Worm (Caenorhabditis elegans) whole organism, early embryonic: ENCODE data around the gene ctps-1.

Experiments
- B0310.2 ChIP-seq: sonication (generic microtip); optimal IDR thresholded peaks from 2 replicates; lab custom pipeline; 2016; ENCODE audit warnings: mild to moderate bottlenecking, missing genetic modification characterization, missing compliant biosample characterization
- F13C5.2 ChIP-seq: sonication (generic microtip); optimal IDR thresholded peaks from 2 replicates; lab custom pipeline; 2017; ENCODE audit warnings: mild to moderate bottlenecking, missing genetic modification characterization, inconsistent platforms, missing compliant biosample characterization
- aly-1 ChIP-seq: sonication (generic microtip); optimal IDR thresholded peaks from 2 replicates; lab custom pipeline; 2016; ENCODE audit warnings: missing genetic modification characterization, missing compliant biosample characterization
- ama-1 ChIP-seq: fragments of 150-350 bp; optimal IDR thresholded peaks from 2 replicates; lab custom pipeline; 2014
- ceh-13 ChIP-seq: fragments of 200-800 bp; sonication (Bioruptor generic); optimal IDR thresholded peaks from 2 replicates; lab custom pipeline; 2018; ENCODE audit warnings: mild to moderate bottlenecking, missing genetic modification characterization, missing compliant biosample characterization
- ceh-36 ChIP-seq: sonication (generic microtip); optimal IDR thresholded peaks from 2 replicates; lab custom pipeline; 2016; ENCODE audit warnings: missing genetic modification characterization, inconsistent platforms, missing compliant biosample characterization
- ets-7 ChIP-seq: sonication (generic microtip); optimal IDR thresholded peaks from 2 replicates; lab custom pipeline; 2016; ENCODE audit warnings: missing genotype, missing genetic modification characterization, missing compliant biosample characterization
- flt-1 ChIP-seq: fragments of 200-800 bp; sonication (Bioruptor generic); IDR thresholded peaks from 2 replicates; pipeline ENCODE4 v1.3.6; 2022; ENCODE audit warnings: missing genetic modification characterization, missing compliant biosample characterization
- hmbx-1 ChIP-seq: sonication (generic microtip); optimal IDR thresholded peaks from 2 replicates; lab custom pipeline; 2016; ENCODE audit warnings: mild to moderate bottlenecking, missing genetic modification characterization, missing compliant biosample characterization
- hmg-4 ChIP-seq: fragments of 200-800 bp; sonication (Bioruptor generic); optimal IDR thresholded peaks from 2 replicates; lab custom pipeline; 2018; ENCODE audit warnings: mild to moderate bottlenecking, missing genetic modification characterization, missing compliant biosample characterization
- hnd-1 ChIP-seq: sonication (generic microtip); optimal IDR thresholded peaks from 2 replicates; lab custom pipeline; 2016; ENCODE audit warnings: missing genetic modification characterization, missing compliant biosample characterization
- pes-1 ChIP-seq: fragments of 200-800 bp; sonication (Bioruptor generic); IDR thresholded peaks from 2 replicates; pipeline ENCODE4 v1.3.6; 2022; ENCODE audit warnings: missing genetic modification reagents, missing genetic modification characterization, missing compliant biosample characterization
- scrt-1 ChIP-seq: fragments of 200-800 bp; sonication (Bioruptor generic); IDR thresholded peaks from 2 replicates; pipeline ENCODE4 v1.3.6; 2022; ENCODE audit warnings: missing genetic modification characterization, missing compliant biosample characterization
- sea-1 ChIP-seq: fragments of 200-800 bp; sonication (Bioruptor generic); conservative IDR thresholded peaks from 2 replicates; pipeline ENCODE4 v1.3.6; 2022; ENCODE audit warnings: missing genetic modification characterization, missing compliant biosample characterization
- tbx-11 ChIP-seq: fragments of 200-800 bp; sonication (Bioruptor generic); IDR thresholded peaks from 2 replicates; pipeline ENCODE4 v1.3.6; 2022; ENCODE audit warnings: missing genetic modification characterization, missing compliant biosample characterization
- tbx-37 ChIP-seq: fragments of 200-800 bp; sonication (Bioruptor generic); conservative IDR thresholded peaks from 2 replicates; pipeline ENCODE4 v1.3.6; 2022; ENCODE audit warnings: missing genetic modification reagents, missing genetic modification characterization, missing compliant biosample characterization
- tra-4 ChIP-seq: sonication (generic microtip); optimal IDR thresholded peaks from 2 replicates; lab custom pipeline; 2017; ENCODE audit warnings: missing genetic modification characterization, missing compliant biosample characterization

The ctps-1 gene

ce11 chrV:16812371-16812770 lies 17.7 kb downstream of the ctps-1 start:
- TF ChIP-seq tra-4 (tag; lab: Kevin White, UChicago) (no peak), tbx-37 (GFP tag; lab: Robert Waterston, UW) (no peak), B0310.2 (tag; lab: Kevin White, UChicago) (no peak), hnd-1 (tag; lab: Kevin White, UChicago) (no peak), ceh-36 (no peak), hmbx-1 (no peak), ama-1 (no peak), aly-1 (no peak), scrt-1 (GFP tag; lab: Robert Waterston, UW) (no peak), ets-7 (tag; lab: Kevin White, UChicago) (no peak), hmg-4 (GFP tag; lab: Kevin White, UChicago) (no peak), tbx-11 (GFP tag; lab: Robert Waterston, UW) (no peak), pes-1 (GFP tag; lab: Robert Waterston, UW) (no peak), ceh-13 (GFP tag; lab: Kevin White, UChicago) (no peak), F13C5.2 (tag; lab: Kevin White, UChicago) (no peak), flt-1 (GFP tag; lab: Robert Waterston, UW) (no peak)

DNA sequence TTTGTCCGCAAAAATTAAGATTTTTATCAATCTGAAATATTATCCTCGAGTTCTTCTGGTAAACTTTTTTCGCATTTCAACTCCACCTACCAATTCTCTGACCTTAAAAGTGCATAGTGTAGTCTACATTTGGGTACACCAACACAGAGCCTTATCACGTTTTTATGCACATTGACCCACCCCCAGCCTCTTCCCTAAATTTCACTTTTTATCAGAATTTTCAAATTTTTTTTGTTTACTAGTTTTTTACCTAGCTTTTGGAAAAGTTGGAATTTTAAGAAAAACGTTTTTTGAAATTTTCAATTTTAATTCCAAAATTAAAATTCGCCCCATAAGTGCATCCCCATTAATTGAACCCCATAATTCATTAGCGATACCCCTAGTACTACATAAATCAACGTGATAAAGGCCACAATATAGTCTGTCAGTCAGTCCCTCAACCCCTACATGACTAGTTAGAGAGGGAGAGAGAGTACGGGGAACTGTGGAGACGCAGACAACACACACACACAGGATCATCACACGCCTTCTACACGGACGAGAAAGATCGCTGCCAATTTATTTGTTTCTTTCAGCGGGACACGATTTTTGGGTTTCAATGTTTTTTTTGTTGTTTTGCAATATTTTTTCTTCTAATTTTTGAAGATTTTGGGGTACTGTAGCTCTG lies 20.0 kb downstream of the ctps-1 start:
- no peak for TF ChIP-seq aly-1
- TF ChIP-seq hmg-4 (GFP tag; lab: Kevin White, UChicago) = no peak
- no peak for TF ChIP-seq hmbx-1
- no peak for TF ChIP-seq tra-4 (tag; lab: Kevin White, UChicago)
- no peak for TF ChIP-seq flt-1 (GFP tag; lab: Robert Waterston, UW)
- TF ChIP-seq tbx-11 (GFP tag; lab: Robert Waterston, UW) = no peak
- no peak for TF ChIP-seq ama-1
- no peak for TF ChIP-seq tbx-37 (GFP tag; lab: Robert Waterston, UW)
- TF ChIP-seq ceh-13 (GFP tag; lab: Kevin White, UChicago) = no peak
- TF ChIP-seq sea-1 (GFP tag; lab: Robert Waterston, UW) = no peak
- no peak for TF ChIP-seq ets-7 (tag; lab: Kevin White, UChicago)
- TF ChIP-seq F13C5.2 (tag; lab: Kevin White, UChicago) = no peak
- no peak for TF ChIP-seq ceh-36
- TF ChIP-seq B0310.2 (tag; lab: Kevin White, UChicago) = no peak
- TF ChIP-seq pes-1 (GFP tag; lab: Robert Waterston, UW) = no peak
- TF ChIP-seq hnd-1 (tag; lab: Kevin White, UChicago) = no peak
- no peak for TF ChIP-seq scrt-1 (GFP tag; lab: Robert Waterston, UW)

DNA sequence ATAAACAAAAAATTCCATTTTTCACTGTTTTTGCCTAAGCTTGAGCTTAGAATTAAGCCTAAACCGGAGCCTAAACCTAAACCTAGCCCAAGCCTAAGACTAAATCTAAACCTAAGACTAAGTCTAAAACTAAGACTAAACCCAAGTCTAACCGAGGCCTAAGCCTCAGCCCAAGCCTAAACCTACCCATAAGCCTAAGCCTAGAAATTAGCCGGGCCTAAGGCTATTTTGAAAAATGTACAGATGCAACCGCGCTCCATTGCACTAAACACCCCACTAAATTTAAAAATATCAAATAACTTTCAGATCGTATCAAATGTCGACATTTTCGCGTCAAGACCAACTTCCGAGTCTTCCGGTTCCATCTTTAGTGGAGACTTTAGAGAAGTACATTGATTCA lies 20.6 kb downstream of the ctps-1 start, which contains the start of gene T20B3.1:
Gene T20B3.1 (plus strand): TSS at position 301 of the 400 bp plus-strand sequence.
- TF ChIP-seq hnd-1 (tag; lab: Kevin White, UChicago) (no peak), pes-1 (GFP tag; lab: Robert Waterston, UW) (no peak), flt-1 (GFP tag; lab: Robert Waterston, UW) (no peak)

DNA sequence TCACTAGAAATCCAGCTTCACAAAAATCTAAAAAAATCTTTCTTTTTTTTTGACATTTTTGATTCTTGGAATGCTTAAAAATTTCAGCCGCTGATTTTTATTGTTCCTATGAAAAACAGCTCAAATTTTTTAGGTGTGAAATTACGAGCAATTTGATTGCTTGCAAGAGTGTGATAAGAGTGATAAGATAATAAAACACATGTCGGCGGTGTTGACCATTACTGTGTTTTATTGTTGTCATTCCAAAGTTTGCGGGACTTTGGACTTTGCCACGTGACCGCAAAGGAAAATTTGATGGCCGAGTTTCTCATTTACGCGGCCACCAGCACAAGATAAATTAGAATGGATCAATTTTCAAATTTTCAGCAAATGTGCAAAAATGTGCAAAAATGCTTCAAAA lies 22.0 kb downstream of the ctps-1 start:
- TF ChIP-seq sea-1 (GFP tag; lab: Robert Waterston, UW) (no peak), tbx-11 (GFP tag; lab: Robert Waterston, UW) (no peak), ama-1 (no peak), hmbx-1 (no peak), ceh-13 (GFP tag; lab: Kevin White, UChicago) (no peak), tbx-37 (GFP tag; lab: Robert Waterston, UW) (no peak), scrt-1 (GFP tag; lab: Robert Waterston, UW) (no peak), ets-7 (tag; lab: Kevin White, UChicago) (no peak), pes-1 (GFP tag; lab: Robert Waterston, UW) (no peak), F13C5.2 (tag; lab: Kevin White, UChicago) (no peak), ceh-36 (no peak), flt-1 (GFP tag; lab: Robert Waterston, UW) (no peak), hnd-1 (tag; lab: Kevin White, UChicago) (no peak), aly-1 (no peak), hmg-4 (GFP tag; lab: Kevin White, UChicago) (no peak), B0310.2 (tag; lab: Kevin White, UChicago) (no peak), tra-4 (tag; lab: Kevin White, UChicago) (no peak)

DNA sequence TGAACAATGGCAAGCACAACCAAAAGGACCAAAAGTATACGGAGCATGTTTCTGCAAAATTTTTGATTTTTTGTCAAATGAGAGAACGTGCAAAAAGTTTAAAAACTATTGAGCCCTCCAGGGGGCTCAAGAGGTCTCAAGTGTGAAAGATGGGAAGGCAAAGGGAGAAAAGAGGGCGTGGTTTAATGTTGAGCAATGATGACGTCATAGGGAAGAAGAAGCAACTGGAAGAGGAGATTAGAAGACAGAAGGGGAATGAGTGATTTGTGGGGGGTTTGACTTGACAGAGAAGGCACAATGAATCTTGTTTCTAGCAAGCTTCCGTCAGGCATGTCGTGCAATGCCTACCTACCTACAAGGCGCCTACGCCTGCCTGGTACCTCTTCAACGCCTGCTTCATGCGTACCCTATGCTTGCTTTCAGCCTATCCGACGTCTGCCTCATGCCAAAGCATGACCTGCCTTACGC lies 26.6 kb downstream of the ctps-1 start, which contains the start of gene T20B3.14:
Gene T20B3.14 (minus strand): TSS at position 51 of the 468 bp plus-strand sequence.
- TF ChIP-seq tra-4 (tag; lab: Kevin White, UChicago) (no peak), tbx-37 (GFP tag; lab: Robert Waterston, UW) (no peak), B0310.2 (tag; lab: Kevin White, UChicago) (no peak), flt-1 (GFP tag; lab: Robert Waterston, UW) (no peak), ama-1 (no peak), scrt-1 (GFP tag; lab: Robert Waterston, UW) (no peak), sea-1 (GFP tag; lab: Robert Waterston, UW) (no peak), ceh-36 (no peak), hnd-1 (tag; lab: Kevin White, UChicago) (no peak), hmbx-1 (no peak), tbx-11 (GFP tag; lab: Robert Waterston, UW) (no peak)

ce11 chrV:16827485-16827884 lies 32.8 kb downstream of the ctps-1 start, which contains the start of gene srh-216:
TSS of gene srh-216 (minus strand) at chrV:16827585.
- no peak for TF ChIP-seq hmg-4 (GFP tag; lab: Kevin White, UChicago)
- TF ChIP-seq F13C5.2 (tag; lab: Kevin White, UChicago) = no peak
- TF ChIP-seq sea-1 (GFP tag; lab: Robert Waterston, UW) = no peak
- TF ChIP-seq scrt-1 (GFP tag; lab: Robert Waterston, UW) = no peak
- TF ChIP-seq hnd-1 (tag; lab: Kevin White, UChicago) = no peak
- TF ChIP-seq B0310.2 (tag; lab: Kevin White, UChicago) = no peak
- TF ChIP-seq hmbx-1 = no peak
- no peak for TF ChIP-seq ets-7 (tag; lab: Kevin White, UChicago)
- no peak for TF ChIP-seq tbx-11 (GFP tag; lab: Robert Waterston, UW)
- no peak for TF ChIP-seq aly-1
- no peak for TF ChIP-seq flt-1 (GFP tag; lab: Robert Waterston, UW)
- no peak for TF ChIP-seq ama-1
- no peak for TF ChIP-seq pes-1 (GFP tag; lab: Robert Waterston, UW)
- no peak for TF ChIP-seq tra-4 (tag; lab: Kevin White, UChicago)
- no peak for TF ChIP-seq ceh-36
- no peak for TF ChIP-seq tbx-37 (GFP tag; lab: Robert Waterston, UW)
- no peak for TF ChIP-seq ceh-13 (GFP tag; lab: Kevin White, UChicago)
